Fruit fly (Drosophila melanogaster): ENCODE results near the gene PolE1.

PolE1 gene

DNA sequence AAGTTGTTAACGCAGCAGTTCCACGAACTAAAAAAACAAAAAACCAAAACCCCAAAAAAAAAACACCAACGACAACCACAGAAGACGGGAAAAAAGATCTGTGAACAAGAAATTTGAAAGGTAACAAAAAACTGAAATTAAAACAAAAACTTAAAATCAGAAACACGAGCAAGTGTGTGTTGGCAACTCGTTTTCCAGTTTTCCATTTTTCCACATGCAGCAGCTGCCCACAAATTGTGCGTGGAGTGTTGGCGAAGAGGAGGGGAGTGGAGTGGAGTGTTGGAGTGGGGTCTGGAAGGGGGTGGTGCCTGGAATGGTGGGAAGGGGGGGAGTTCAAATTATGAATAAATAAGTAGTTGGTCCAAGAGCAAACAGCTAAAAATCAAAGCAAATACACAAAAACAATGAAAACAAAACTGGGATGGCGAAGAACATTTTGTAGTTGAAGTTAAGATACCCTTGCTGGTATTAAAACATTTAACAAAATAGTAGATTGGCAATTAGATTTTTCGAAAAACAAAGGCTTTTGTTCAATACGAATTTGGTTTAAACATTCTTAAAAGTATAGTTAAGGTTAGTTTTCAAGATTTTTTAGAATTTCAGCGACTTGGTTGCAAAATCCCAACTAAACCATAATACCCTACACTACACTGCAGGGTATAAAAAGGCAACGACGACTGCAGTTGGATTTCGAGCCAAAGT, 14.4 kb upstream of the PolE1 start (continued):
- TF ChIP-seq tin (GFP tag; optimal IDR thresholded peaks at IDR 0.05) (peak; percentile 46), Hr51 (GFP tag; optimal IDR thresholded peaks at IDR 0.05) (peak in 1 of 2 experiments; percentile 57), pho (GFP tag; optimal IDR thresholded peaks at IDR 0.05) (no peak), ranshi (GFP tag; IDR thresholded peaks at IDR 0.05) (no peak), hth (optimal IDR thresholded peaks at IDR 0.05) (no peak), CG18262 (tag; optimal IDR thresholded peaks at IDR 0.05) (peak; percentile 82), tx (GFP tag; optimal IDR thresholded peaks at IDR 0.05) (no peak), CG3726 (GFP tag; IDR thresholded peaks at IDR 0.05) (no peak), Asciz (GFP tag; optimal IDR thresholded peaks at IDR 0.05) (peak; percentile 15)

DNA sequence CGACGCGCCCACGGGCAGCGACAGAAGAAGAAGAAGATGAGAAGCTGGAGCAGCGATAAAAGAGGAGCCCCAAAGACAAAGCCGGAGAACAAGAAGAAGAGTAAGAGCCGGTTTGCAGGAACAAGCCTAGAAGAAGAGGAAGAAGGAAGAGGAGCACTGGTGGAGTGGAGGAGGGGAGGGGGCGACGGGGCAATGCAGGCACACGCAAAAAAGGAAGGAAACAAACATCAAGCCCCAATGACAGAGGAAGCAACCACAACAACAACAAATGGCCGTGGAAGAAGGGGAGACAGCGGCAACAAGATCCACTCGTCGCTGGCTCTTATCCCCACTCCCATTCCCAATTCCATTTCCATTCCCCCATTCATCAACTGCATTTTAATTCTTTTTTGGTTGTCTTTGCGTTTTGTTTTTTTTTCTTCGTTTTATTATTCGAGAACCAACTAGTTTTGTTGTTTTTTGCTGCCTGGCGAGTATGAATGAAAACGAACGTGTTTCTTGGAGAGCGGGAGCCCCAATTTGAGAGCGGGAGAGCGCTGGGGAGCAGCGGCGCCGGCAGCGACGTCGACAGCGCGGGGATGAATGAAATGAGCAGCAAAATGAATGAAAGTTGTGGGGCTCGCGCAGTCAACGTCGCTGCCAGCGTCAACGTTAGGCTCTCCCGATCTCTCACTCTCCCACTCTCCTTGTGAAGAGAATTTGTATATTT, 13.7 kb upstream of the PolE1 start:
- TF ChIP-seq chinmo (GFP tag; IDR thresholded peaks at IDR 0.05; ENCODE audit: partially characterized antibody): peak; percentile 76; the same call in 1 of the 4 replicates
- TF ChIP-seq slbo (GFP tag; IDR thresholded peaks at IDR 0.05): no peak
- TF ChIP-seq CG4282 (GFP tag; optimal IDR thresholded peaks at IDR 0.05): no peak
- TF ChIP-seq CG17385 (GFP tag; optimal IDR thresholded peaks at IDR 0.05): peak; percentile 79
- no peak for TF ChIP-seq CG43689 (GFP tag; IDR thresholded peaks at IDR 0.05)
- TF ChIP-seq kni (GFP tag; optimal IDR thresholded peaks at IDR 0.05): peak; percentile 28
- no peak for TF ChIP-seq pros (GFP tag; optimal IDR thresholded peaks at IDR 0.05)
- peak; percentile 64 for TF ChIP-seq yki (optimal IDR thresholded peaks at IDR 0.05)
- peak; percentile 99 for TF ChIP-seq nom (GFP tag; optimal IDR thresholded peaks at IDR 0.05)
- no peak for TF ChIP-seq CG2202 (tag; optimal IDR thresholded peaks at IDR 0.05)
- 0 out of 3 replicates have a peak, but pooled peaks have one; percentile 18 for TF ChIP-seq sr (GFP tag; IDR thresholded peaks at IDR 0.05)
- TF ChIP-seq CG31388 (GFP tag; optimal IDR thresholded peaks at IDR 0.05): no peak
- peak; percentile 8; the same call in 1 of the 2 replicates for TF ChIP-seq CG32532 (GFP tag; IDR thresholded peaks at IDR 0.05)
- no peak for TF ChIP-seq odd (GFP tag; optimal IDR thresholded peaks at IDR 0.05)
- no peak for TF ChIP-seq jing (GFP tag; optimal IDR thresholded peaks at IDR 0.05)
- TF ChIP-seq ATbp (GFP tag; optimal IDR thresholded peaks at IDR 0.05): no peak
- peak in 1 of 2 experiments; percentile 30 for TF ChIP-seq Hr51 (GFP tag; optimal IDR thresholded peaks at IDR 0.05)
- no peak for TF ChIP-seq hb (GFP tag; IDR thresholded peaks at IDR 0.05; ENCODE audit: partially characterized antibody)
- no peak for TF ChIP-seq CG10543 (GFP tag; optimal IDR thresholded peaks at IDR 0.05)
- TF ChIP-seq cwo (GFP tag; optimal IDR thresholded peaks at IDR 0.05): no peak
- no peak for TF ChIP-seq CG12155 (GFP tag; optimal IDR thresholded peaks at IDR 0.05)
- TF ChIP-seq CG12299 (tag; optimal IDR thresholded peaks at IDR 0.05): no peak
- peak in 1 of 3 experiments; percentile 60 for TF ChIP-seq Stat92E (GFP tag; optimal IDR thresholded peaks at IDR 0.05)
- TF ChIP-seq sens (GFP tag): peak; percentile 62
- no peak for TF ChIP-seq oc (tag; optimal IDR thresholded peaks at IDR 0.05)
- TF ChIP-seq bsh (GFP tag; optimal IDR thresholded peaks at IDR 0.05): peak in 1 of 2 experiments; percentile 99
- no peak for TF ChIP-seq unpg (GFP tag; optimal IDR thresholded peaks at IDR 0.05)
- TF ChIP-seq CG34224 (GFP tag; IDR thresholded peaks at IDR 0.05; ENCODE audit: partially characterized antibody): peak; percentile 50; the same call in 2 of the 3 replicates
- no peak for TF ChIP-seq CG10321 (GFP tag; IDR thresholded peaks at IDR 0.05)
- TF ChIP-seq sim (GFP tag; IDR thresholded peaks at IDR 0.05): no peak
- no peak for TF ChIP-seq HmgD (GFP tag; optimal IDR thresholded peaks at IDR 0.05)
- no peak for TF ChIP-seq CG13296 (GFP tag; optimal IDR thresholded peaks at IDR 0.05)
- TF ChIP-seq ara (GFP tag; IDR thresholded peaks at IDR 0.05): 0 out of 2 replicates have a peak, but pooled peaks have one; percentile 4
- TF ChIP-seq corto (GFP tag; optimal IDR thresholded peaks at IDR 0.05): peak; percentile 41
- TF ChIP-seq dpn (GFP tag; optimal IDR thresholded peaks at IDR 0.05): peak in 1 of 2 experiments; percentile 19
- TF ChIP-seq Blimp-1 (GFP tag; optimal IDR thresholded peaks at IDR 0.05): peak; percentile 98
- peak; percentile 98 for TF ChIP-seq Adf1 (GFP tag; IDR thresholded peaks at IDR 0.05)
- TF ChIP-seq crol (GFP tag; IDR thresholded peaks at IDR 0.05): peak; percentile 60
